Worm (Caenorhabditis elegans): Measurements from ENCODE around the gene tag-153.

tag-153 gene

ce11 chrV:9282110-9282509 is 40.8 kb upstream of the tag-153 start, which contains the start of gene hlh-10:
hlh-10 (minus strand) TSS chrV:9282210.
- TF ChIP-seq unc-39 (tag; optimal IDR thresholded peaks at IDR 0.05) (no peak), lsy-2 (tag; optimal IDR thresholded peaks at IDR 0.05) (no peak), lin-32 (GFP tag; optimal IDR thresholded peaks at IDR 0.05) (no peak), snpc-4 (tag; optimal IDR thresholded peaks at IDR 0.05) (no peak), nhr-12 (tag; optimal IDR thresholded peaks at IDR 0.05) (no peak), zip-8 (tag; optimal IDR thresholded peaks at IDR 0.05) (no peak), nhr-237 (tag; optimal IDR thresholded peaks at IDR 0.05) (no peak), elt-1 (tag; optimal IDR thresholded peaks at IDR 0.05; ENCODE audit: borderline replicate concordance, insufficient read depth) (no peak), bed-3 (GFP tag; optimal IDR thresholded peaks at IDR 0.05) (no peak), mab-5 (tag; optimal IDR thresholded peaks at IDR 0.05) (no peak), sptf-1 (tag; optimal IDR thresholded peaks at IDR 0.05) (no peak), nhr-76 (tag; optimal IDR thresholded peaks at IDR 0.05) (no peak), ztf-11 (tag; optimal IDR thresholded peaks at IDR 0.05) (no peak), unc-120 (tag; optimal IDR thresholded peaks at IDR 0.05; ENCODE audit: poor library complexity, severe bottlenecking) (no peak), mls-2 (tag; optimal IDR thresholded peaks at IDR 0.05) (no peak), blmp-1 (tag; optimal IDR thresholded peaks at IDR 0.05) (no peak)

- TF ChIP-seq mab-5 (tag; optimal IDR thresholded peaks at IDR 0.05) (no peak), lin-32 (GFP tag; optimal IDR thresholded peaks at IDR 0.05) (no peak), ceh-39 (tag; optimal IDR thresholded peaks at IDR 0.05) (no peak), flh-1 (GFP tag; optimal IDR thresholded peaks at IDR 0.05) (no peak), nhr-237 (tag; optimal IDR thresholded peaks at IDR 0.05) (no peak), sptf-1 (tag; optimal IDR thresholded peaks at IDR 0.05) (no peak), hlh-1 (tag; optimal IDR thresholded peaks at IDR 0.05) (no peak), lin-13 (tag; optimal IDR thresholded peaks at IDR 0.05) (no peak), ztf-11 (tag; optimal IDR thresholded peaks at IDR 0.05) (no peak), elt-1 (tag; optimal IDR thresholded peaks at IDR 0.05; ENCODE audit: borderline replicate concordance, insufficient read depth) (no peak), sem-2 (GFP tag; optimal IDR thresholded peaks at IDR 0.05) (no peak)
These were observed 39.4 kb upstream of the tag-153 start for ce11 chrV:9283452-9283851.

- TF ChIP-seq sem-2 (GFP tag; optimal IDR thresholded peaks at IDR 0.05) (no peak), cnd-1 (tag; optimal IDR thresholded peaks at IDR 0.05) (no peak), lin-13 (tag; optimal IDR thresholded peaks at IDR 0.05) (no peak), unc-39 (tag; optimal IDR thresholded peaks at IDR 0.05) (no peak), elt-3 (tag; optimal IDR thresholded peaks at IDR 0.05) (no peak), hlh-1 (tag; optimal IDR thresholded peaks at IDR 0.05) (no peak), ham-2 (GFP tag; optimal IDR thresholded peaks at IDR 0.05) (no peak), tbx-8 (GFP tag; optimal IDR thresholded peaks at IDR 0.05) (no peak)
These were observed 35.4 kb upstream of the tag-153 start, which contains the start of gene lron-2 for ce11 chrV:9287460-9287859. lron-2 (minus strand) TSS chrV:9287560.

ce11 chrV:9291919-9292318 is 31.0 kb upstream of the tag-153 start, which contains the start of gene ZK682.7:
ZK682.7 (minus strand) TSS chrV:9292165.
- TF ChIP-seq bed-3 (GFP tag; optimal IDR thresholded peaks at IDR 0.05), result no peak
- no peak for TF ChIP-seq mls-2 (tag; optimal IDR thresholded peaks at IDR 0.05)
- TF ChIP-seq nhr-28 (tag; optimal IDR thresholded peaks at IDR 0.05), result no peak
- no peak for TF ChIP-seq lsy-2 (tag; optimal IDR thresholded peaks at IDR 0.05)
- TF ChIP-seq hlh-1 (tag; optimal IDR thresholded peaks at IDR 0.05), result no peak
- TF ChIP-seq ceh-83 (GFP tag; optimal IDR thresholded peaks at IDR 0.05), result no peak
- TF ChIP-seq sem-2 (GFP tag; optimal IDR thresholded peaks at IDR 0.05), result no peak

ce11 chrV:9293359-9293758 is 29.5 kb upstream of the tag-153 start:
- TF ChIP-seq lin-32 (GFP tag; optimal IDR thresholded peaks at IDR 0.05) (no peak), bed-3 (GFP tag; optimal IDR thresholded peaks at IDR 0.05) (peak; percentile 6), nhr-76 (tag; optimal IDR thresholded peaks at IDR 0.05) (no peak), M03D4.4 (tag; optimal IDR thresholded peaks at IDR 0.05) (peak; percentile 31), mls-2 (tag; optimal IDR thresholded peaks at IDR 0.05) (peak; percentile 19), blmp-1 (tag; optimal IDR thresholded peaks at IDR 0.05) (no peak), cnd-1 (tag; optimal IDR thresholded peaks at IDR 0.05) (peak; percentile 1), ces-1 (GFP tag; optimal IDR thresholded peaks at IDR 0.05) (peak; percentile 59), ceh-83 (GFP tag; optimal IDR thresholded peaks at IDR 0.05) (peak; percentile 25), drap-1 (GFP tag; optimal IDR thresholded peaks at IDR 0.05) (peak; percentile 29), ceh-43 (GFP tag; optimal IDR thresholded peaks at IDR 0.05) (peak; percentile 24), sptf-1 (tag; optimal IDR thresholded peaks at IDR 0.05) (peak; percentile 61)
